Fruit fly (Drosophila melanogaster): ENCODE measurements around the gene CG7829.

dm6 chr3R:29816266-29816665, 1.3 kb downstream of the CG7829 start, which contains the start of gene Vps16B:
- TF ChIP-seq psq (optimal IDR thresholded peaks at IDR 0.05), result no peak
- TF ChIP-seq Myc (optimal IDR thresholded peaks at IDR 0.05), result no peak
- TF ChIP-seq Sin3A (optimal IDR thresholded peaks at IDR 0.05), result no peak
- no peak for TF ChIP-seq insv (optimal IDR thresholded peaks at IDR 0.05)

All from Kc167 (cell line).